Worm (Caenorhabditis elegans): ENCODE data around the gene fipp-1.
"Not testable (repeated sequence)": the region's sequence is repeated elsewhere in the genome, so short reads cannot be mapped to it uniquely, and the experiment has no call there.

ce11 chrV:4336462-4336861, 35.1 kb upstream of the fipp-1 start, which contains the start of gene irld-1:
- TF ChIP-seq zag-1, aly-2 (tag; optimal IDR thresholded peaks at IDR 0.05): not testable (repeated sequence)
